Fruit fly (Drosophila melanogaster): ENCODE results near the gene CG5966.
"Not testable (repeated sequence)": the region's sequence is repeated elsewhere in the genome, so short reads cannot be mapped to it uniquely, and the experiment has no call there.

The CG5966 gene

DNA sequence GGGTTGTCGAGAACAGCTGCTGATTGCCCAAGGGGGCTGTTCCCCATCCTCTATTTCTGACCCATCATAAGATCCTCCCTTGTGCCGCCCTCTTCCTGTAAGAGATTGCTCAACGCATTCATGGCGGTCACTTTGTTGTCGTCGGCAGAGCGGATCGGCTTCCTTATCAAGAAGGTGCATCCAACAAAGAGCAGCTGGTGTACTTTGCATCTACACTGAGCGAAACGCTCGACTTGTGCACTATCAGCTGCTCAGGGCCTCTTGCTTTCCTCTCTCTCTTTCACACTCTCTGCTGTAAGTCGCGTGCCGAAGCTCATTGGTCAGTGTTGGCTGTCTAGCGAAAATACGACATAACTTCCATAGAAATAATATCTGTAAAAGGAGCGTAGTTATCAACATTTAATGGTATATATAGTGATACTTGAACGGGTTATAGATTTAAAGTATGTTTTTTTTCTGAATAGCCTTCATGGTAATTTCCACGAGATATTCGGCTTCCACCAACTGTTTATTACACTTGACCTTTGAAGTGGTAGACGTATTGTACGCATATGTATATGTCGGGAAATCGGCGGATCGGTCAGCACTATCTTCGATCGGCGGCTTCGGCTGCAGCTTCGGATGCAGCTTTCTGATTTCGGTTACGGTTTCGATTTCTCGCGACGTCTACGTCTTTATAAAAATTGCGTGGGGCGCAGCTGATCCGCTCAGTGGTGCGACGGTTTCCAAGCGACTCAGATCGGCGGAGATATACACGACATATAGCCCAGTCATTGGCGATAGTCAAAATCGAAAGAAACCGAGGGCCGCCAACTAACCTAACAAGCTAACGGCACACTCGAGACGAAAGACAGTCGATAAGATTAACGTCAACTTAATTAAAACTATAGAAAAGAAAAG is at the start of gene CG5966:
CG5966 (plus strand) TSS at position 704 of the 900 bp plus-strand sequence.
- no peak for TF ChIP-seq CG17801 (GFP tag; optimal IDR thresholded peaks at IDR 0.05; ENCODE audit: partially characterized antibody)

- TF ChIP-seq CG17801 (GFP tag; optimal IDR thresholded peaks at IDR 0.05; ENCODE audit: partially characterized antibody) = no peak
Observed at dm6 chrX:5941824-5942223, 46.8 kb upstream of the CG5966 start.

- not testable (repeated sequence) for TF ChIP-seq CG17801 (GFP tag; optimal IDR thresholded peaks at IDR 0.05; ENCODE audit: partially characterized antibody)
Observed at dm6 chrX:5942306-5942705, 46.3 kb upstream of the CG5966 start, which contains the start of gene CG12728. TSS of gene CG12728 (plus strand) at chrX:5942606.

DNA sequence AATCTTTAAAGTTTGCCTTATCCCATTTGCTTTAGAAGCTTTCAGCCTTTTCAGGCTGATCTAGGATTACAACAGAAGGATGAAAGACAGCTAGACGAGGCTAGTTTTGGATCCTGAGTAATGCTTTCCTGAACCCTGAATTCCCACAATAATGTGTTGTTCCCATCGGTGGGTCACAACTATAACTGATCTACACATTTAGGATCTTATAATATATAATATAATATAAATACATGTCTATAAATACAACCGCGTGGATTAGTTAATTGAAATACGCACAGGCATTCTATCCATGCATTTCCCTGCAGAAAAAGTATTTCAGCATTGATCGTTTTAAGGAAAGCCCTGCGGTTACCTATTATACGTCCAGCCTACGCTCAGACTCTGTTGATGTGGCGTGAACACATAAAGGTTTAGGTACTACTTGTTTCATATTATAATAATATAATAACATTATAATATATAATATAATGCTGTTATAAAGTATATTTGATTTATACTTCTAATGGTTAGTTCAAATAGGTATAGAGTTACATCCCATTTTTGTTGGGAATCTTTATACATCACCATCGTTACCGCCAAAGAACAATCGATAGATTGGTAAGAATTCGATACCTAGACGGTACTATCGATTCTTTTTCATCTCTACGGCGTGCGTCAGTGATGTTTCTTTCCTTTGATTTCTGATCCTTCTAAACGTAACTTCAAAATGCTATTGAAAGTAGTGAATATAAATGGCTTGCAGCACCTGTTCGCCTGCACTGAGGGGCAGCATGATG is 43.4 kb upstream of the CG5966 start, which contains the start of gene CG32756:
CG32756 (plus strand) TSS at position 631 of the 779 bp plus-strand sequence.
- not testable (repeated sequence) for TF ChIP-seq CG17801 (GFP tag; optimal IDR thresholded peaks at IDR 0.05; ENCODE audit: partially characterized antibody)

- TF ChIP-seq CG17801 (GFP tag; optimal IDR thresholded peaks at IDR 0.05; ENCODE audit: partially characterized antibody) = no peak
Observed at dm6 chrX:5947870-5948498, 40.6 kb upstream of the CG5966 start, which contains the start of gene CG6041. TSS of gene CG6041 (plus strand) at chrX:5948160.

DNA sequence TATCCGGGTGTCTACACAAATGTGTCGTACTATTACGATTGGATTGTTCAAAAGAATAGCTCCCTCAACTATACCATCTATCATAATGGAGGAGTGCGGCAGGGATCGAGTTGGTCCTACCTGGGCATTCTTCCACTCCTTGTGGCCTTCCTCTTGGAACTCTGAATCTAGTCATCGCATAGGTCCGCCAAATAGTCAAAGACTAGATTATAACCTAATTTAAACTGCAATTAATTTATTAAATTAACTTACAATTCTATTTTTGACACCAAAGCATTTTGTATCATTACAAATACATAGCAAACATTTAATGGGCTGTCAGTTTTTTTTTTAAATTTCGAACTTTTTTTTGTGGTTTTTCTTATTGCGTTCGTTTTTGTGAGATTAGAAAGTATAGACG is 38.6 kb upstream of the CG5966 start, which contains the start of gene CG32755:
CG32755 (plus strand) TSS at position 301 of the 400 bp plus-strand sequence.
- no peak for TF ChIP-seq CG17801 (GFP tag; optimal IDR thresholded peaks at IDR 0.05; ENCODE audit: partially characterized antibody)

DNA sequence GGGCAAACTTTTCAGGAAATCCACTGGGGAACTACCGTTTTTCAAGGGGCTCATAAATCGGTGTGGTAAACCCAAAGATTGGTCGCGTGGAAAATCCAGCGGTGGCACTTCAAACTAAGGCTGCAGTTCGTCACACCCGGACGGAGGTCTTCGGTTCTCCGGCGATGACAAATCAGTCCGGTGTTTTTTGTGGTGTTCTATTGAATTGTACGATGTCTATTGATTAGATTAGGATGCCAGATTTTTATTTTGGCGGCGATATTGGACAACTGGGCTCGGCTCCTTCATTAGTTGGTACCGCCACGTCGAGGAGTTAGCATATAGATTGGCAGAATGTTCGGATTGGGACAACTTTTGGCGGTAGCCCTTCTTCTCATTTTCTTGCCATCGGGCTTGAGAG is 36.3 kb upstream of the CG5966 start, which contains the start of gene CG6048:
CG6048 (plus strand) TSS at position 301 of the 400 bp plus-strand sequence.
- TF ChIP-seq CG17801 (GFP tag; optimal IDR thresholded peaks at IDR 0.05; ENCODE audit: partially characterized antibody) = no peak

dm6 chrX:5955207-5955679 is 33.3 kb upstream of the CG5966 start, which contains the start of gene CG6067:
TSS of gene CG6067 (plus strand) at chrX:5955629.
- no peak for TF ChIP-seq CG17801 (GFP tag; optimal IDR thresholded peaks at IDR 0.05; ENCODE audit: partially characterized antibody)

DNA sequence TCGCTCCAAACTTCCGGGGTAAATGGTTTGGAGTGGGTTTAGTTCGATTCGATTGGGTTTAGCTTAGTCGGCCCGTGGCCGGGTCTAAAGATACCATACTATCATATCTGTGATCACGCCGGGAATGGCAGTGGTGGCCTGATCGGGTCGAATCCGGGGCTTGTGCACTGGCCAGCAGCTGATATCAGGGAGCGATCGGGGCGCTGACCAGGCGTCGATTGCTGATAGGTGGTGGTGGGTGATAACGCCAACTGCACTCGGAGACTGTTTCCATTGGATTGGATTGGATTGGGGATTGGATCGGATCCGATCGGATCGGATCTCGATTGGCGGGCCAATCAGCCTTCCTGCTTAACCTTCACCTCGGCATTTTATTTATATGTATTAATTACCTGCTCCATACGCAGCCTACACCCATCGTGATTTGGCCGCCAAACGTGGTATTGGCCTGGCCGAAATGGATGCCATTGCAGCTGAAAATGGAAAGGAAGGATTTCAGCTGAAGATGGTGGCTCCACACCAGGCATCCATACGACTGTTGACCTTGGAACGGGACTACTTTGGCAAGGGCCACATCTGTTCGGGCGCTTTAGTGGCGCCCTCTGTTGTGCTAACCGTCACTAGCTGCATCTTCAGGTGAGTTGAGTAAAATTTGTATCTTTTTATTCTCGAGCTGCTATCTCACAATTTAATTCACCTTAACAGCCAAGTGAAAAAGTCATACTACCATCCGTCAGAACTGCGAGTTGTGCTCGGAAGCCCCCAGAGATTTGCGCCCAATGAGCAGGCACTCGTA is 31.7 kb upstream of the CG5966 start:
- no peak for TF ChIP-seq CG17801 (GFP tag; optimal IDR thresholded peaks at IDR 0.05; ENCODE audit: partially characterized antibody)

dm6 chrX:5964169-5964686 is 24.4 kb upstream of the CG5966 start:
- no peak for TF ChIP-seq CG17801 (GFP tag; optimal IDR thresholded peaks at IDR 0.05; ENCODE audit: partially characterized antibody)

- no peak for TF ChIP-seq CG17801 (GFP tag; optimal IDR thresholded peaks at IDR 0.05; ENCODE audit: partially characterized antibody)
Observed at dm6 chrX:5965517-5966397, 22.8 kb upstream of the CG5966 start, which contains the start of gene Grip. TSS of gene Grip (plus strand) at chrX:5966279.

DNA sequence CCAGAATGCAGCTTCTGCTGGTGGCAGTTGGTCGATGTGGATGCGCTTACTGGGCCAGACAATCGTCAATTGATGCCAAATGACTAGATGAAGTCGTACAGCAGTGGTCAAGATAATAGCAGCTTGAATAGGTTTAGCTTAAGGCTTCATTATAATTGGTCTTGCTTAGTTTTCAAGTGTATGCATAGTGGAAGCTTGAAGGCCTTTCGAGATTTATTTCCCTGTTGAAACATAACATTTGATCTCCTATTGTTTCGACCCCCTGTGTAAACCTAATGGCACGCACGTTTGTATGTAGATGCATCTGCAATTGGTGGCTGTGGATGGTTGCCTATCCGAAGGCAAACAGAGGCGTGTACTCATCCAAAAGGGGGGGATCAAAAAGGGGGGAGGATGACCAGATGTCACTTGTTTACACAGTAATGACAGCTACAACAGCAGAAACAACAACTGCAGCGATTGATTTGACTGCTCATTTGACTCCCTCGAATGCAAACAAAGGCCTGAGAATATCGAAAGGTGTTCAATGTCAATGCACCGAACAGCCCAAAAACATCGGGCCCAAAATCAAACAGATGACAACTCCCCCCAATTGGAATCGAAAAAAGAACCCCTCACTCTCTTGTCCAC is 20.4 kb upstream of the CG5966 start:
- no peak for TF ChIP-seq CG17801 (GFP tag; optimal IDR thresholded peaks at IDR 0.05; ENCODE audit: partially characterized antibody)
